Worm (Caenorhabditis elegans) whole organism, L2 larva: ENCODE results near the gene eri-9.

ENCODE experiments used
- aly-2 ChIP-seq: fragments of 150-350 bp; optimal IDR thresholded peaks from 2 replicates; lab custom pipeline; 2014; ENCODE audit warnings: missing biosample characterization, missing genetic modification characterization
- ama-1 ChIP-seq: fragments of 150-350 bp; optimal IDR thresholded peaks from 2 replicates; lab custom pipeline; 2018; ENCODE audit warnings: inconsistent platforms
- ceh-82 ChIP-seq: fragments of 150-350 bp; optimal IDR thresholded peaks from 2 replicates; lab custom pipeline; 2014; ENCODE audit warnings: missing biosample characterization, missing genetic modification characterization
- elt-3 ChIP-seq: sonication (generic microtip); optimal IDR thresholded peaks from 2 replicates; lab custom pipeline; 2017; ENCODE audit warnings: missing biosample characterization, missing genetic modification characterization
- lsy-2 ChIP-seq, 2 experiments: fragments of 150-350 bp in 1 of 2; sonication (generic microtip) in 1 of 2; optimal IDR thresholded peaks; 2 replicates each; lab custom pipeline; 2014 to 2017; ENCODE audit warnings: missing biosample characterization in 2 of 2, missing genetic modification characterization in 2 of 2
- nhr-11 ChIP-seq: fragments of 150-350 bp; optimal IDR thresholded peaks from 2 replicates; lab custom pipeline; 2014; ENCODE audit warnings: missing biosample characterization, missing genetic modification characterization
- peb-1 ChIP-seq: fragments of 150-350 bp; optimal IDR thresholded peaks from 2 replicates; lab custom pipeline; 2014; ENCODE audit warnings: missing biosample characterization, missing genetic modification characterization

- TF ChIP-seq aly-2 (tag; lab: Kevin White, UChicago) (no peak), ceh-82 (tag; lab: Kevin White, UChicago) (no peak), nhr-11 (tag; lab: Kevin White, UChicago) (no peak), elt-3 (no peak), lsy-2 (tag; optimal IDR thresholded peaks at IDR 0.05; lab: Kevin White, UChicago) (no peak), ama-1 (no peak), peb-1 (tag; lab: Kevin White, UChicago) (no peak)
Observed at ce11 chrIII:4983961-4984360, 51.7 kb downstream of the eri-9 start.
